Fruit fly (Drosophila melanogaster): Measurements from ENCODE around the gene mge.

DNA sequence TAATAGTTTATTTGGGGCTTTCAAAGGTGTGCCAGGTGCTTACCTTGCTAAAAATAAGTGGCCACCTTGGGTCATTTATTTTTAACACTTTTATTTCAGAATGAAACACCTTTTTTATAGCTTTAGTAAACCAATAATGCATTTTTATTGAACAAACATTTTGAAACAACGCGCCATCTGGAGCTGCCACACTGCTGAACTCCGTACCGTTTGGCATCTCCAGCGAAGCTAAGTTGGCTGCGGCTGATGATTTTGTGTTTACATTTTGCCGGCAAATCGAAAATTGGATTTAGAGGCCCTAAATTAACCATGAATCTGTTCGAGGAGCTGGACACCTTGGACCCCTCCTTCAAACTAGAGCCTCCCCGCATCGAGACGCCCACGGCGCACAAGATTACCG is 4.6 kb downstream of the mge start, which contains the start of gene ida:
- TF ChIP-seq salr (GFP tag; optimal IDR thresholded peaks at IDR 0.05) = no peak
- no peak for TF ChIP-seq pdm3 (GFP tag; optimal IDR thresholded peaks at IDR 0.05)
- TF ChIP-seq CG11902 (GFP tag; optimal IDR thresholded peaks at IDR 0.05) = no peak
- no peak for TF ChIP-seq Smox (GFP tag; optimal IDR thresholded peaks at IDR 0.05)
- no peak for TF ChIP-seq Hr39 (GFP tag; optimal IDR thresholded peaks at IDR 0.05)
- no peak for TF ChIP-seq Lpt (GFP tag; optimal IDR thresholded peaks at IDR 0.05)
- no peak for TF ChIP-seq CG16779 (tag; optimal IDR thresholded peaks at IDR 0.05)
- TF ChIP-seq CG3919 (GFP tag; optimal IDR thresholded peaks at IDR 0.05) = no peak
- no peak for TF ChIP-seq fd59A (GFP tag; optimal IDR thresholded peaks at IDR 0.05)
- TF ChIP-seq topi (GFP tag; optimal IDR thresholded peaks at IDR 0.05) = no peak
